Fruit fly (Drosophila melanogaster) whole organism, embryonic: ENCODE data around the gene CG8509.

Source experiments
- CG10366 ChIP-seq: fragments of 200-800 bp; sonication (Bioruptor generic); IDR thresholded peaks from 2 replicates; pipeline ENCODE4 v1.3.6; 2022; ENCODE audit warnings: missing biosample characterization, missing genetic modification characterization
- CG11093 ChIP-seq: fragments of 200-800 bp; sonication (Bioruptor generic); IDR thresholded peaks from 3 replicates; pipeline ENCODE4 v1.3.6; 2022; ENCODE audit warnings: missing biosample characterization, missing genetic modification characterization
- CG11504 ChIP-seq: fragments of 200-800 bp; sonication (Bioruptor generic); optimal IDR thresholded peaks from 3 replicates; lab custom pipeline; 2019; ENCODE audit warnings: missing biosample characterization, mild to moderate bottlenecking, missing genetic modification characterization, moderate library complexity
- CG12071 ChIP-seq: fragments of 200-800 bp; sonication (Bioruptor generic); optimal IDR thresholded peaks from 3 replicates; lab custom pipeline; 2018; ENCODE audit warnings: missing biosample characterization, mild to moderate bottlenecking, missing genetic modification characterization
- CG12155 ChIP-seq: fragments of 200-800 bp; sonication (Bioruptor generic); optimal IDR thresholded peaks from 3 replicates; lab custom pipeline; 2016; ENCODE audit warnings: missing biosample characterization, missing genetic modification characterization
- CG12391 ChIP-seq: fragments of 200-800 bp; sonication (Bioruptor generic); optimal IDR thresholded peaks from 3 replicates; lab custom pipeline; 2018; ENCODE audit warnings: missing biosample characterization, mild to moderate bottlenecking, missing genetic modification characterization, moderate library complexity
- CG13287 ChIP-seq: fragments of 200-800 bp; sonication (Bioruptor generic); IDR thresholded peaks from 2 replicates; pipeline ENCODE4 v1.3.6; 2022; ENCODE audit warnings: missing biosample characterization, missing genetic modification characterization; ENCODE audit not compliant: partially characterized antibody
- CG14441 ChIP-seq: fragments of 200-800 bp; sonication (Bioruptor generic); IDR thresholded peaks from 2 replicates; pipeline ENCODE4 v1.3.6; 2022; ENCODE audit warnings: missing biosample characterization, missing genetic modification characterization
- CG15514 ChIP-seq: fragments of 200-800 bp; sonication (Bioruptor generic); optimal IDR thresholded peaks from 3 replicates; lab custom pipeline; 2017; ENCODE audit warnings: missing biosample characterization, missing genetic modification characterization, mild to moderate bottlenecking, moderate library complexity, missing genetic modification reagents
- CG2678 ChIP-seq: fragments of 200-800 bp; sonication (Bioruptor generic); optimal IDR thresholded peaks from 3 replicates; lab custom pipeline; 2019; ENCODE audit warnings: missing biosample characterization, mild to moderate bottlenecking, missing genetic modification characterization, moderate library complexity
- CG30403 ChIP-seq: fragments of 200-800 bp; sonication (Bioruptor generic); optimal IDR thresholded peaks from 3 replicates; lab custom pipeline; 2016; ENCODE audit warnings: missing biosample characterization, missing genetic modification characterization
- CG31365 ChIP-seq: fragments of 200-800 bp; sonication (Bioruptor generic); optimal IDR thresholded peaks from 2 replicates; lab custom pipeline; 2018; ENCODE audit warnings: missing biosample characterization, mild to moderate bottlenecking, missing genetic modification characterization
- CG33557 ChIP-seq: fragments of 200-800 bp; sonication (Bioruptor generic); optimal IDR thresholded peaks from 2 replicates; lab custom pipeline; 2019; ENCODE audit warnings: missing biosample characterization, mild to moderate bottlenecking, missing genetic modification characterization, moderate library complexity
- CG6272 ChIP-seq: fragments of 200-800 bp; sonication (Bioruptor generic); IDR thresholded peaks from 2 replicates; pipeline ENCODE4 v1.3.6; 2022; ENCODE audit warnings: missing biosample characterization, missing genetic modification characterization
- CG6791 ChIP-seq: fragments of 200-800 bp; sonication (Bioruptor generic); IDR thresholded peaks from 3 replicates; pipeline ENCODE4 v1.3.6; 2022; ENCODE audit warnings: missing biosample characterization, missing genetic modification characterization; ENCODE audit not compliant: partially characterized antibody
- CG9932 ChIP-seq: fragments of 200-800 bp; sonication (Bioruptor generic); IDR thresholded peaks from 2 replicates; pipeline ENCODE4 v1.3.6; 2022; ENCODE audit warnings: missing biosample characterization, missing genetic modification characterization
- CoRest ChIP-seq: fragments of 200-800 bp; sonication (Bioruptor generic); optimal IDR thresholded peaks from 3 replicates; lab custom pipeline; 2018; ENCODE audit warnings: missing biosample characterization, mild to moderate bottlenecking, missing genetic modification characterization, moderate library complexity
- Dbx ChIP-seq: fragments of 200-800 bp; sonication (Bioruptor generic); IDR thresholded peaks from 3 replicates; pipeline ENCODE4 v1.3.6; 2022; ENCODE audit warnings: missing biosample characterization, missing genetic modification characterization
- Dref ChIP-seq: fragments of 200-800 bp; sonication (Bioruptor generic); IDR thresholded peaks from 2 replicates; pipeline ENCODE4 v1.3.6; 2022; ENCODE audit warnings: missing biosample characterization, missing genetic modification characterization
- Hr3 ChIP-seq: fragments of 200-800 bp; sonication (Bioruptor generic); optimal IDR thresholded peaks from 3 replicates; lab custom pipeline; 2016; ENCODE audit warnings: missing biosample characterization, missing genetic modification characterization
- Lpt ChIP-seq: fragments of >200 bp; optimal IDR thresholded peaks from 2 replicates; lab custom pipeline; 2018; ENCODE audit warnings: missing biosample characterization, missing genetic modification characterization
- Opbp ChIP-seq: fragments of 200-800 bp; sonication (Bioruptor generic); IDR thresholded peaks from 3 replicates; pipeline ENCODE4 v1.3.6; 2022; ENCODE audit warnings: missing biosample characterization, missing genetic modification characterization; ENCODE audit not compliant: partially characterized antibody
- PHDP ChIP-seq: fragments of 200-800 bp; sonication (Bioruptor generic); optimal IDR thresholded peaks from 3 replicates; lab custom pipeline; 2018; ENCODE audit warnings: missing biosample characterization, mild to moderate bottlenecking, missing genetic modification characterization, moderate library complexity
- Sry-δ ChIP-seq: fragments of 200-800 bp; sonication (Bioruptor generic); optimal IDR thresholded peaks from 2 replicates; lab custom pipeline; 2016; ENCODE audit warnings: missing biosample characterization, missing genetic modification characterization
- al ChIP-seq: fragments of 200-800 bp; sonication (Bioruptor generic); IDR thresholded peaks from 2 replicates; pipeline ENCODE4 v1.3.6; 2022; ENCODE audit warnings: missing biosample characterization, missing genetic modification characterization
- bigmax ChIP-seq: fragments of 200-800 bp; sonication (Bioruptor generic); optimal IDR thresholded peaks from 2 replicates; lab custom pipeline; 2018; ENCODE audit warnings: missing biosample characterization, mild to moderate bottlenecking, missing genetic modification characterization
- caup ChIP-seq: fragments of 200-800 bp; sonication (Bioruptor generic); optimal IDR thresholded peaks from 3 replicates; lab custom pipeline; 2017; ENCODE audit warnings: missing biosample characterization, mild to moderate bottlenecking, missing genetic modification characterization, moderate library complexity; ENCODE audit not compliant: severe bottlenecking
- chn ChIP-seq: fragments of 200-800 bp; sonication (Bioruptor generic); optimal IDR thresholded peaks from 2 replicates; lab custom pipeline; 2016; ENCODE audit warnings: missing biosample characterization, missing genetic modification characterization
- dmrt99B ChIP-seq: fragments of 200-800 bp; sonication (Bioruptor generic); optimal IDR thresholded peaks from 2 replicates; lab custom pipeline; 2018; ENCODE audit warnings: missing biosample characterization, mild to moderate bottlenecking, missing genetic modification characterization, moderate library complexity
- dpn ChIP-seq, 2 experiments: fragments of 200-800 bp; sonication (Bioruptor generic); optimal IDR thresholded peaks; 3 replicates each; lab custom pipeline; 2016; ENCODE audit warnings: missing biosample characterization in 2 of 2, missing genetic modification characterization in 2 of 2
- en ChIP-seq: fragments of 200-800 bp; sonication (Bioruptor generic); optimal IDR thresholded peaks from 2 replicates; lab custom pipeline; 2016; ENCODE audit warnings: missing biosample characterization, missing genetic modification characterization
- exex ChIP-seq: fragments of 200-800 bp; sonication (Bioruptor generic); optimal IDR thresholded peaks from 4 replicates; lab custom pipeline; 2018; ENCODE audit warnings: missing biosample characterization, mild to moderate bottlenecking, missing genetic modification characterization, moderate library complexity
- gem ChIP-seq: fragments of 200-800 bp; sonication (Bioruptor generic); optimal IDR thresholded peaks from 2 replicates; lab custom pipeline; 2019; ENCODE audit warnings: missing biosample characterization, mild to moderate bottlenecking, missing genetic modification characterization, moderate library complexity
- gro ChIP-seq: fragments of 200-800 bp; sonication (Bioruptor generic); optimal IDR thresholded peaks from 2 replicates; lab custom pipeline; 2016; ENCODE audit warnings: missing biosample characterization, missing genetic modification characterization
- hb ChIP-seq: fragments of 200-800 bp; sonication (Bioruptor generic); IDR thresholded peaks from 3 replicates; pipeline ENCODE4 v1.3.6; 2022; ENCODE audit warnings: missing biosample characterization, missing genetic modification characterization; ENCODE audit not compliant: partially characterized antibody
- kay ChIP-seq: fragments of 200-800 bp; sonication (Bioruptor generic); optimal IDR thresholded peaks from 2 replicates; lab custom pipeline; 2016; ENCODE audit warnings: missing biosample characterization, missing genetic modification characterization
- knrl ChIP-seq: fragments of 200-800 bp; sonication (Bioruptor generic); IDR thresholded peaks from 3 replicates; pipeline ENCODE4 v1.3.6; 2022; ENCODE audit warnings: missing biosample characterization, missing genetic modification characterization; ENCODE audit not compliant: partially characterized antibody
- lab ChIP-seq: fragments of 200-800 bp; sonication (Bioruptor generic); optimal IDR thresholded peaks from 3 replicates; lab custom pipeline; 2017; ENCODE audit warnings: missing biosample characterization, missing genetic modification characterization, mild to moderate bottlenecking, moderate library complexity, missing genetic modification reagents
- lilli ChIP-seq: fragments of 200-800 bp; sonication (Bioruptor generic); optimal IDR thresholded peaks from 3 replicates; lab custom pipeline; 2016; ENCODE audit warnings: missing biosample characterization, missing genetic modification characterization
- nerfin-1 ChIP-seq: fragments of 200-800 bp; sonication (Bioruptor generic); optimal IDR thresholded peaks from 3 replicates; lab custom pipeline; 2019; ENCODE audit warnings: missing biosample characterization, mild to moderate bottlenecking, missing genetic modification characterization, moderate library complexity
- nmo ChIP-seq: fragments of 200-800 bp; sonication (Bioruptor generic); optimal IDR thresholded peaks from 2 replicates; lab custom pipeline; 2018; ENCODE audit warnings: missing biosample characterization, mild to moderate bottlenecking, missing genetic modification characterization, moderate library complexity
- phol ChIP-seq: fragments of 200-800 bp; sonication (Bioruptor generic); optimal IDR thresholded peaks from 3 replicates; lab custom pipeline; 2018; ENCODE audit warnings: missing biosample characterization, mild to moderate bottlenecking, missing genetic modification characterization, moderate library complexity
- pita ChIP-seq: fragments of 200-800 bp; sonication (Bioruptor generic); optimal IDR thresholded peaks from 2 replicates; lab custom pipeline; 2017; ENCODE audit warnings: missing biosample characterization, mild to moderate bottlenecking, missing genetic modification characterization
- psq ChIP-seq: fragments of 200-800 bp; sonication (Bioruptor generic); optimal IDR thresholded peaks from 2 replicates; lab custom pipeline; 2017; ENCODE audit warnings: missing biosample characterization, missing genetic modification characterization
- sens ChIP-seq: fragments of 200-800 bp; sonication (Bioruptor generic); peaks from one replicate; lab custom pipeline; 2016; ENCODE audit warnings: missing biosample characterization, missing genetic modification characterization
- slp2 ChIP-seq: fragments of 200-800 bp; sonication (Bioruptor generic); optimal IDR thresholded peaks from 2 replicates; lab custom pipeline; 2016; ENCODE audit warnings: missing biosample characterization, missing genetic modification characterization
- tap ChIP-seq: fragments of 200-800 bp; optimal IDR thresholded peaks from 3 replicates; lab custom pipeline; 2019; ENCODE audit warnings: missing biosample characterization, mild to moderate bottlenecking, missing genetic modification characterization, moderate library complexity
- wor ChIP-seq: fragments of 200-800 bp; sonication (Bioruptor generic); IDR thresholded peaks from 2 replicates; pipeline ENCODE4 v1.3.6; 2022; ENCODE audit warnings: missing biosample characterization, missing genetic modification characterization

Gene CG8509

DNA sequence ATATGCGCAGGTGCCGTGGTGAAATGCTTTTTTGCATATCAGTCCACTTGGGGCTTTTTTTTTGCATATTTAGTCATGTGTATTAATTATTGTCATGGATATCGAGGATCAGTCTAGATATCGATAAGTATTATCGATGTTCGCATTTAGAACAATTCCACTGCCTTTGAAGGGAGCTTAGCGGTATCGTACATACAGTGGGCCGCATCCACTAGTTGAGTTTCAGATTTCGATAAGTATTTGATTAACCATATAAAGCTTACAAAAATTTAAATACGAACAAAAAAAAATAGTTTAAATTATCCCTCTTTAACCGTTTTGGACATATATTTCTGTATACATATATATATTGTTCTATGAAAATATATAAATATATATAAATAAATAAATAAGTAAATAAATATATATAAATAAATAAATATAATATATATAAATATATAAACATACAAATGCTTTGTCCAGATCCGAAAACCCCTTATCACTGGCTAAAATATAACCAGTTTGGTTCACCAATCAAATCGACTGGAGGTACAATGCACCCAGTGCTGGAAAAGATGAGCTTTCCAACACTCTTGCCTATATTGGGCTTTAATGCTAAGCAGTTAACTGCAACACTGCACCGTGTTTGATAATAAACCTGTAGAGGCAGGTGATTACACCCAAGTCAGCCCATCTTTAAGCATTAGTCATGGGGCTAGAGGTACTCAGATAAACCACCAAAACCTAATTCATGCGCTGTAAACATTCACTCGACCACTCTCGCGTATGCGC is 6.3 kb upstream of the CG8509 start (continued):
- TF ChIP-seq Hr3 (GFP tag; lab: Kevin White, UChicago) (peak; percentile 25), Dbx (GFP tag; lab: Robert Waterston, UW) (0 out of 3 replicates have a peak, but pooled peaks have one; percentile 16), CG6791 (GFP tag; lab: Robert Waterston, UW) (peak; percentile 85), kay (no peak), CG30403 (peak; percentile 10), lab (GFP tag; lab: Kevin White, UChicago) (peak; percentile 10), dpn (GFP tag; optimal IDR thresholded peaks at IDR 0.05; lab: Kevin White, UChicago) (peak in 1 of 2 experiments; percentile 14), Sry-δ (peak; percentile 76), CG12391 (tag; lab: Kevin White, UChicago) (peak; percentile 34), CG15514 (GFP tag; lab: Kevin White, UChicago) (peak; percentile 47), gro (GFP tag; lab: Kevin White, UChicago) (no peak), psq (GFP tag; lab: Kevin White, UChicago) (no peak), hb (GFP tag; lab: Robert Waterston, UW) (peak; percentile 70; the same call in 2 of the 3 replicates), CG33557 (no peak), wor (no peak), CG14441 (GFP tag; lab: Robert Waterston, UW) (no peak), CG12155 (GFP tag; lab: Kevin White, UChicago) (no peak), tap (no peak), CoRest (tag; lab: Kevin White, UChicago) (peak; percentile 40), caup (GFP tag; lab: Kevin White, UChicago) (no peak), Opbp (GFP tag; lab: Robert Waterston, UW) (peak; percentile 88; the same call in 2 of the 3 replicates), CG2678 (tag; lab: Kevin White, UChicago) (peak; percentile 48), CG11504 (tag; lab: Kevin White, UChicago) (no peak), CG11093 (GFP tag; lab: Robert Waterston, UW) (no peak), al (GFP tag; lab: Robert Waterston, UW) (no peak), CG9932 (GFP tag; lab: Robert Waterston, UW) (peak; percentile 62), knrl (GFP tag; lab: Robert Waterston, UW) (peak; percentile 71), sens (GFP tag; lab: Kevin White, UChicago) (peak; percentile 5), dmrt99B (peak; percentile 4), chn (GFP tag; lab: Kevin White, UChicago) (no peak), Lpt (no peak), pita (GFP tag; lab: Kevin White, UChicago) (no peak), gem (tag; lab: Kevin White, UChicago) (peak; percentile 62), CG12071 (GFP tag; lab: Kevin White, UChicago) (no peak), slp2 (GFP tag; lab: Kevin White, UChicago) (no peak), lilli (GFP tag; lab: Kevin White, UChicago) (peak; percentile 23), nerfin-1 (no peak), CG31365 (no peak), exex (tag; lab: Kevin White, UChicago) (peak; percentile 27), bigmax (GFP tag; lab: Kevin White, UChicago) (no peak), Dref (GFP tag; lab: Robert Waterston, UW) (peak; percentile 81), CG6272 (GFP tag; lab: Robert Waterston, UW) (no peak), phol (tag; lab: Kevin White, UChicago) (peak; percentile 43), nmo (GFP tag; lab: Kevin White, UChicago) (peak; percentile 22), CG10366 (GFP tag; lab: Robert Waterston, UW) (no peak), CG13287 (GFP tag; lab: Robert Waterston, UW) (peak; percentile 81), en (GFP tag; lab: Kevin White, UChicago) (no peak), PHDP (peak; percentile 7)
